Worm (Caenorhabditis elegans) whole organism, young adult: ENCODE results near the gene sri-54.
A peak's percentile ranks its signal among the peaks of the same experiment; 100 is the strongest.

Source experiments
- B0261.1 ChIP-seq: sonication (generic microtip); optimal IDR thresholded peaks from 2 replicates; lab custom pipeline; 2016; ENCODE audit warnings: mild to moderate bottlenecking, missing genetic modification characterization, moderate library complexity, missing compliant biosample characterization
- C17E4.6 ChIP-seq: fragments of 200-800 bp; sonication (Bioruptor generic); IDR thresholded peaks from 2 replicates; pipeline ENCODE4 v1.3.6; 2022; ENCODE audit warnings: missing genetic modification reagents, missing genetic modification characterization, missing compliant biosample characterization
- D2030.7 ChIP-seq: fragments of 200-800 bp; sonication (Bioruptor generic); IDR thresholded peaks from 2 replicates; pipeline ENCODE4 v1.3.6; 2022; ENCODE audit warnings: missing genetic modification reagents, missing genetic modification characterization, missing compliant biosample characterization
- F22D6.2 ChIP-seq: sonication (generic microtip); optimal IDR thresholded peaks from 2 replicates; lab custom pipeline; 2016; ENCODE audit warnings: mild to moderate bottlenecking, missing genetic modification characterization, missing compliant biosample characterization
- F55B11.4 ChIP-seq: sonication (generic microtip); optimal IDR thresholded peaks from 2 replicates; lab custom pipeline; 2016; ENCODE audit warnings: missing compliant biosample characterization, missing genetic modification characterization, borderline replicate concordance; ENCODE audit not compliant: insufficient read depth
- F57C9.4 ChIP-seq: sonication (generic microtip); optimal IDR thresholded peaks from 2 replicates; lab custom pipeline; 2017; ENCODE audit warnings: mild to moderate bottlenecking, missing genetic modification characterization, missing compliant biosample characterization
- Y56A3A.18 ChIP-seq: fragments of 200-800 bp; sonication (Bioruptor generic); IDR thresholded peaks from 2 replicates; pipeline ENCODE4 v1.3.6; 2022; ENCODE audit warnings: missing genetic modification reagents, missing genetic modification characterization, missing compliant biosample characterization
- Y67H2A.10 ChIP-seq: fragments of 200-800 bp; sonication (Bioruptor generic); conservative IDR thresholded peaks from 2 replicates; pipeline ENCODE4 v1.3.6; 2022; ENCODE audit warnings: missing genetic modification reagents, missing genetic modification characterization, missing compliant biosample characterization
- ZK185.1 ChIP-seq: sonication (generic microtip); optimal IDR thresholded peaks from 2 replicates; lab custom pipeline; 2016; ENCODE audit warnings: mild to moderate bottlenecking, missing genetic modification characterization, missing compliant biosample characterization; ENCODE audit not compliant: poor library complexity, severe bottlenecking
- aptf-3 ChIP-seq: fragments of 200-800 bp; sonication (Bioruptor generic); IDR thresholded peaks from 2 replicates; pipeline ENCODE4 v1.3.6; 2022; ENCODE audit warnings: missing genetic modification characterization, missing compliant biosample characterization
- attf-3 ChIP-seq: fragments of 200-800 bp; sonication (Bioruptor generic); conservative IDR thresholded peaks from 2 replicates; pipeline ENCODE4 v1.3.6; 2022; ENCODE audit warnings: missing genetic modification reagents, missing genetic modification characterization, missing compliant biosample characterization
- ccch-3 ChIP-seq: fragments of 200-800 bp; sonication (Bioruptor generic); optimal IDR thresholded peaks from 2 replicates; lab custom pipeline; 2018; ENCODE audit warnings: mild to moderate bottlenecking, missing genetic modification characterization, missing compliant biosample characterization
- cebp-2 ChIP-seq: fragments of 200-800 bp; sonication (Bioruptor generic); IDR thresholded peaks from 2 replicates; pipeline ENCODE4 v1.3.6; 2022; ENCODE audit warnings: missing genetic modification characterization, missing compliant biosample characterization
- die-1 ChIP-seq: sonication (generic microtip); optimal IDR thresholded peaks from 2 replicates; lab custom pipeline; 2016; ENCODE audit warnings: missing genotype, mild to moderate bottlenecking, missing genetic modification characterization, missing compliant biosample characterization
- dpl-1 ChIP-seq: fragments of 150-350 bp; optimal IDR thresholded peaks from 2 replicates; lab custom pipeline; 2014; ENCODE audit warnings: missing biosample characterization, missing genetic modification reagents, missing genetic modification characterization
- efl-1 ChIP-seq: fragments of 150-350 bp; optimal IDR thresholded peaks from 2 replicates; lab custom pipeline; 2014; ENCODE audit warnings: missing biosample characterization, missing genetic modification reagents, missing genetic modification characterization
- egrh-3 ChIP-seq: fragments of 200-800 bp; sonication (Bioruptor generic); IDR thresholded peaks from 2 replicates; pipeline ENCODE4 v1.3.6; 2022; ENCODE audit warnings: missing genetic modification reagents, missing genetic modification characterization, missing compliant biosample characterization
- fkh-3 ChIP-seq: sonication (generic microtip); optimal IDR thresholded peaks from 2 replicates; lab custom pipeline; 2016; ENCODE audit warnings: mild to moderate bottlenecking, missing genetic modification characterization, missing compliant biosample characterization
- him-1 ChIP-seq: sonication (generic microtip); optimal IDR thresholded peaks from 2 replicates; lab custom pipeline; 2016; ENCODE audit warnings: missing genotype, missing genetic modification reagents, missing genetic modification characterization, missing compliant biosample characterization
- hmg-1.2 ChIP-seq: fragments of 200-800 bp; sonication (Bioruptor generic); IDR thresholded peaks from 2 replicates; pipeline ENCODE4 v1.3.6; 2022; ENCODE audit warnings: missing genetic modification reagents, missing genetic modification characterization, missing compliant biosample characterization
- let-526 ChIP-seq: fragments of 200-800 bp; sonication (Bioruptor generic); IDR thresholded peaks from 2 replicates; pipeline ENCODE4 v1.3.6; 2022; ENCODE audit warnings: missing genetic modification reagents, missing genetic modification characterization, missing compliant biosample characterization
- mcd-1 ChIP-seq: fragments of 200-800 bp; sonication (Bioruptor generic); IDR thresholded peaks from 2 replicates; pipeline ENCODE4 v1.3.6; 2022; ENCODE audit warnings: missing genetic modification reagents, missing genetic modification characterization, missing compliant biosample characterization
- mel-28 ChIP-seq: sonication (generic microtip); optimal IDR thresholded peaks from 2 replicates; lab custom pipeline; 2016; ENCODE audit warnings: borderline replicate concordance, mild to moderate bottlenecking, missing genetic modification characterization, missing compliant biosample characterization
- nhr-179 ChIP-seq: sonication (generic microtip); optimal IDR thresholded peaks from 2 replicates; lab custom pipeline; 2016; ENCODE audit warnings: mild to moderate bottlenecking, missing genetic modification characterization, missing compliant biosample characterization
- pbrm-1 ChIP-seq: fragments of 200-800 bp; sonication (Bioruptor generic); IDR thresholded peaks from 2 replicates; pipeline ENCODE4 v1.3.6; 2022; ENCODE audit warnings: missing genetic modification reagents, missing genetic modification characterization, missing compliant biosample characterization
- rpc-1 ChIP-seq, 2 experiments: fragments of 150-350 bp in 1 of 2; sonication (generic microtip) in 1 of 2; optimal IDR thresholded peaks; 2 replicates each; lab custom pipeline; 2014 to 2018; ENCODE audit warnings: missing biosample characterization in 1 of 2, missing genetic modification characterization in 1 of 2, missing genetic modification reagents in 1 of 2, missing genotype in 1 of 2
- snpc-1.1 ChIP-seq: sonication (generic microtip); optimal IDR thresholded peaks from 2 replicates; lab custom pipeline; 2017; ENCODE audit warnings: missing genetic modification characterization, mild to moderate bottlenecking, missing compliant biosample characterization, antibody characterized with exemption, moderate library complexity, missing genotype, missing genetic modification reagents; ENCODE audit not compliant: insufficient read depth
- snpc-4 ChIP-seq, 5 experiments: fragments of 150-350 bp in 1 of 5; sonication (generic microtip) in 4 of 5; optimal IDR thresholded peaks; 2 replicates each; lab custom pipeline; 2014 to 2018; ENCODE audit warnings: missing genetic modification characterization in 5 of 5, missing biosample characterization in 3 of 5, antibody characterized with exemption in 2 of 5, mild to moderate bottlenecking in 2 of 5, missing compliant biosample characterization in 2 of 5, missing genotype in 2 of 5, moderate library complexity in 2 of 5, missing genetic modification reagents in 1 of 5
- somi-1 ChIP-seq: fragments of 200-800 bp; sonication (Bioruptor generic); optimal IDR thresholded peaks from 2 replicates; lab custom pipeline; 2018; ENCODE audit warnings: mild to moderate bottlenecking, missing genetic modification characterization, missing compliant biosample characterization
- sptf-2 ChIP-seq: fragments of 200-800 bp; sonication (Bioruptor generic); optimal IDR thresholded peaks from 2 replicates; lab custom pipeline; 2018; ENCODE audit warnings: mild to moderate bottlenecking, missing genetic modification characterization, missing compliant biosample characterization
- tlf-1 ChIP-seq: fragments of 200-800 bp; sonication (Bioruptor generic); optimal IDR thresholded peaks from 2 replicates; lab custom pipeline; 2018; ENCODE audit warnings: mild to moderate bottlenecking, missing genetic modification characterization, missing compliant biosample characterization
- unc-130 ChIP-seq: sonication (generic microtip); optimal IDR thresholded peaks from 2 replicates; lab custom pipeline; 2016; ENCODE audit warnings: missing genetic modification reagents, missing genetic modification characterization, missing compliant biosample characterization
- unc-62 ChIP-seq: fragments of 150-350 bp; optimal IDR thresholded peaks from 2 replicates; lab custom pipeline; 2014; ENCODE audit warnings: missing biosample characterization, missing genetic modification reagents, missing genetic modification characterization
- zfh-2 ChIP-seq: fragments of 200-800 bp; sonication (Bioruptor generic); conservative IDR thresholded peaks from 2 replicates; pipeline ENCODE4 v1.3.6; 2022; ENCODE audit warnings: missing genetic modification reagents, missing genetic modification characterization, missing compliant biosample characterization

sri-54 gene

ce11 chrII:3113289-3113688 lies 24.4 kb downstream of the sri-54 start (continued):
- peak; percentile 91 for TF ChIP-seq zfh-2 (GFP tag; lab: Robert Waterston, UW)
- TF ChIP-seq mel-28, result no peak
- no peak for TF ChIP-seq tlf-1
- TF ChIP-seq ccch-3 (GFP tag; lab: Kevin White, UChicago), result no peak
- no peak for TF ChIP-seq die-1
- TF ChIP-seq snpc-4 (GFP tag; optimal IDR thresholded peaks at IDR 0.05; lab: Kevin White, UChicago), result peak; percentile 81
- peak; percentile 35 to 94 (median 86) for TF ChIP-seq snpc-4 (tag; optimal IDR thresholded peaks at IDR 0.05; lab: Kevin White, UChicago)
- peak; percentile 60 for TF ChIP-seq hmg-1.2 (GFP tag; lab: Robert Waterston, UW)
- peak; percentile 40; the same call in 1 of the 2 replicates for TF ChIP-seq mcd-1 (GFP tag; lab: Robert Waterston, UW)
- no peak for TF ChIP-seq him-1 (tag; lab: Kevin White, UChicago)
- TF ChIP-seq rpc-1 (optimal IDR thresholded peaks at IDR 0.05; lab: Kevin White, UChicago), result no peak
- TF ChIP-seq rpc-1 (tag; optimal IDR thresholded peaks at IDR 0.05; lab: Kevin White, UChicago), result no peak
- TF ChIP-seq F22D6.2 (tag; lab: Kevin White, UChicago), result no peak
- no peak for TF ChIP-seq C17E4.6 (GFP tag; lab: Robert Waterston, UW)
- TF ChIP-seq Y67H2A.10 (GFP tag; lab: Robert Waterston, UW), result no peak
- no peak for TF ChIP-seq sptf-2 (GFP tag; lab: Kevin White, UChicago)
- peak; percentile 18 for TF ChIP-seq nhr-179
- no peak for TF ChIP-seq Y56A3A.18 (GFP tag; lab: Robert Waterston, UW)
- TF ChIP-seq somi-1 (GFP tag; lab: Kevin White, UChicago), result no peak
- TF ChIP-seq unc-130 (GFP tag; lab: Kevin White, UChicago), result no peak
- no peak for TF ChIP-seq efl-1
- no peak for TF ChIP-seq ZK185.1 (tag; lab: Kevin White, UChicago)
- TF ChIP-seq cebp-2, result no peak
- TF ChIP-seq dpl-1, result no peak
- no peak for TF ChIP-seq pbrm-1 (GFP tag; lab: Robert Waterston, UW)
- TF ChIP-seq unc-62 (GFP tag; lab: Kevin White, UChicago), result no peak

ce11 chrII:3112313-3112712 lies 25.4 kb downstream of the sri-54 start, which contains the start of gene Y25C1A.2:
Y25C1A.2 (plus strand) TSS chrII:3112613.
- TF ChIP-seq aptf-3 (GFP tag; lab: Robert Waterston, UW), result no peak
- TF ChIP-seq hmg-1.2 (GFP tag; lab: Robert Waterston, UW), result no peak
- TF ChIP-seq C17E4.6 (GFP tag; lab: Robert Waterston, UW), result no peak
- TF ChIP-seq sptf-2 (GFP tag; lab: Kevin White, UChicago), result no peak
- TF ChIP-seq F57C9.4, result no peak
- TF ChIP-seq let-526 (GFP tag; lab: Robert Waterston, UW), result no peak
- no peak for TF ChIP-seq F55B11.4 (tag; lab: Kevin White, UChicago)

ce11 chrII:3111147-3111546 lies 26.6 kb downstream of the sri-54 start, which contains the start of gene Y25C1A.13:
Y25C1A.13 (minus strand) TSS chrII:3111247.
- peak; percentile 63 for TF ChIP-seq hmg-1.2 (GFP tag; lab: Robert Waterston, UW)
- no peak for TF ChIP-seq mel-28

- TF ChIP-seq egrh-3 (GFP tag; lab: Robert Waterston, UW) (peak; percentile 14; the same call in 1 of the 2 replicates), fkh-3 (tag; lab: Kevin White, UChicago) (no peak), snpc-4 (GFP tag; optimal IDR thresholded peaks at IDR 0.05; lab: Kevin White, UChicago) (no peak), snpc-4 (tag; optimal IDR thresholded peaks at IDR 0.05; lab: Kevin White, UChicago) (peak in 2 of 4 experiments; percentile 57 to 74), cebp-2 (0 out of 2 replicates have a peak, but pooled peaks have one; percentile 17), zfh-2 (GFP tag; lab: Robert Waterston, UW) (peak; percentile 46; the same call in 1 of the 2 replicates), hmg-1.2 (GFP tag; lab: Robert Waterston, UW) (peak; percentile 10; the same call in 1 of the 2 replicates), pbrm-1 (GFP tag; lab: Robert Waterston, UW) (no peak), D2030.7 (GFP tag; lab: Robert Waterston, UW) (0 out of 2 replicates have a peak, but pooled peaks have one; percentile 23), attf-3 (GFP tag; lab: Robert Waterston, UW) (0 out of 2 replicates have a peak, but pooled peaks have one; percentile 7), snpc-1.1 (tag; lab: Kevin White, UChicago) (peak; percentile 60), B0261.1 (no peak)
Measured at ce11 chrII:3110099-3110498, 27.6 kb downstream of the sri-54 start.
